Fruit fly (Drosophila melanogaster): ENCODE results near the gene emc.

emc gene

dm6 chr3L:780867-781701, 31.9 kb downstream of the emc start (continued):
- TF ChIP-seq sc (optimal IDR thresholded peaks at IDR 0.05) (no peak), sc (GFP tag; optimal IDR thresholded peaks at IDR 0.05) (peak; percentile 85), nau (GFP tag; optimal IDR thresholded peaks at IDR 0.05) (peak; percentile 59), CG17802 (tag; optimal IDR thresholded peaks at IDR 0.05) (peak; percentile 60), CG3407 (GFP tag; optimal IDR thresholded peaks at IDR 0.05) (peak; percentile 88), Doc3 (GFP tag; IDR thresholded peaks at IDR 0.05; ENCODE audit: partially characterized antibody) (no peak), en (GFP tag; optimal IDR thresholded peaks at IDR 0.05) (peak; percentile 32), CG10147 (GFP tag; optimal IDR thresholded peaks at IDR 0.05) (peak; percentile 71), Vsx1 (GFP tag; optimal IDR thresholded peaks at IDR 0.05) (peak; percentile 82), luna (GFP tag; optimal IDR thresholded peaks at IDR 0.05) (no peak), chinmo (GFP tag; IDR thresholded peaks at IDR 0.05; ENCODE audit: partially characterized antibody) (0 out of 4 replicates have a peak, but pooled peaks have one; percentile 69), CG12236 (GFP tag; optimal IDR thresholded peaks at IDR 0.05) (no peak), CG32767 (GFP tag; IDR thresholded peaks at IDR 0.05) (peak; percentile 93), cad (GFP tag; optimal IDR thresholded peaks at IDR 0.05) (no peak), CG10321 (GFP tag; IDR thresholded peaks at IDR 0.05) (peak; percentile 82), CG16815 (GFP tag; optimal IDR thresholded peaks at IDR 0.05) (peak; percentile 86), ara (GFP tag; IDR thresholded peaks at IDR 0.05) (peak; percentile 96), CG10274 (GFP tag; optimal IDR thresholded peaks at IDR 0.05) (peak; percentile 70), HLH4C (GFP tag; IDR thresholded peaks at IDR 0.05; ENCODE audit: partially characterized antibody) (no peak), lab (GFP tag; optimal IDR thresholded peaks at IDR 0.05) (peak; percentile 94), eyg (GFP tag; optimal IDR thresholded peaks at IDR 0.05) (no peak), CG9215 (GFP tag; IDR thresholded peaks at IDR 0.05) (peak; percentile 94), Ets97D (GFP tag; optimal IDR thresholded peaks at IDR 0.05) (peak; percentile 49), CG11723 (GFP tag; optimal IDR thresholded peaks at IDR 0.05) (peak; percentile 90), YL-1 (GFP tag; optimal IDR thresholded peaks at IDR 0.05) (peak; percentile 72), CG17328 (GFP tag; IDR thresholded peaks at IDR 0.05) (peak; percentile 96), CG17385 (GFP tag; optimal IDR thresholded peaks at IDR 0.05) (peak; percentile 91), tup (GFP tag; optimal IDR thresholded peaks at IDR 0.05) (peak; percentile 82), CG9437 (GFP tag; optimal IDR thresholded peaks at IDR 0.05) (peak; percentile 84), cas (GFP tag; IDR thresholded peaks at IDR 0.05) (peak; percentile 93), CG14441 (GFP tag; IDR thresholded peaks at IDR 0.05) (peak; percentile 97), knrl (GFP tag; IDR thresholded peaks at IDR 0.05; ENCODE audit: partially characterized antibody) (no peak), gro (GFP tag; optimal IDR thresholded peaks at IDR 0.05) (no peak), CG4617 (GFP tag; optimal IDR thresholded peaks at IDR 0.05; ENCODE audit: borderline replicate concordance) (peak; percentile 57), CG12104 (GFP tag; optimal IDR thresholded peaks at IDR 0.05) (peak; percentile 82), Fer1 (GFP tag; optimal IDR thresholded peaks at IDR 0.05) (peak; percentile 93), fd3F (GFP tag; optimal IDR thresholded peaks at IDR 0.05) (peak; percentile 91), CG3995 (GFP tag; optimal IDR thresholded peaks at IDR 0.05) (peak; percentile 86), exex (tag; optimal IDR thresholded peaks at IDR 0.05) (peak; percentile 100), Poxn (GFP tag; IDR thresholded peaks at IDR 0.05) (peak; percentile 89), CrebB (tag; optimal IDR thresholded peaks at IDR 0.05) (peak; percentile 76), odd (GFP tag; optimal IDR thresholded peaks at IDR 0.05) (peak; percentile 89), repo (GFP tag; optimal IDR thresholded peaks at IDR 0.05) (no peak), crc (GFP tag; optimal IDR thresholded peaks at IDR 0.05) (peak; percentile 4), CG7372 (GFP tag; IDR thresholded peaks at IDR 0.05) (peak; percentile 96), CG17361 (GFP tag; IDR thresholded peaks at IDR 0.05) (peak; percentile 79), CG2129 (GFP tag; IDR thresholded peaks at IDR 0.05; ENCODE audit: partially characterized antibody) (no peak), lbe (GFP tag; optimal IDR thresholded peaks at IDR 0.05) (peak; percentile 73), seq (GFP tag; IDR thresholded peaks at IDR 0.05) (peak; percentile 97)
